Worm (Caenorhabditis elegans) whole organism, L2 larva: ENCODE results near the gene tag-322.

ENCODE experiments used
- R02D3.7 ChIP-seq: fragments of 150-350 bp; optimal IDR thresholded peaks from 2 replicates; lab custom pipeline; 2014; ENCODE audit warnings: missing biosample characterization, missing genetic modification characterization
- alr-1 ChIP-seq: fragments of 150-350 bp; optimal IDR thresholded peaks from 2 replicates; lab custom pipeline; 2014; ENCODE audit warnings: missing biosample characterization, missing genetic modification characterization
- aly-2 ChIP-seq: fragments of 150-350 bp; optimal IDR thresholded peaks from 2 replicates; lab custom pipeline; 2014; ENCODE audit warnings: missing biosample characterization, missing genetic modification characterization
- ama-1 ChIP-seq: fragments of 150-350 bp; optimal IDR thresholded peaks from 2 replicates; lab custom pipeline; 2018; ENCODE audit warnings: inconsistent platforms
- blmp-1 ChIP-seq: sonication (generic microtip); optimal IDR thresholded peaks from 2 replicates; lab custom pipeline; 2017; ENCODE audit warnings: missing genetic modification characterization, mild to moderate bottlenecking, missing compliant biosample characterization, antibody characterized with exemption, moderate library complexity; ENCODE audit not compliant: insufficient read depth
- ceh-16 ChIP-seq: fragments of 150-350 bp; optimal IDR thresholded peaks from 2 replicates; lab custom pipeline; 2014; ENCODE audit warnings: missing biosample characterization, missing genetic modification characterization
- ceh-82 ChIP-seq: fragments of 150-350 bp; optimal IDR thresholded peaks from 2 replicates; lab custom pipeline; 2014; ENCODE audit warnings: missing biosample characterization, missing genetic modification characterization
- dmd-4 ChIP-seq: sonication (generic microtip); optimal IDR thresholded peaks from 2 replicates; lab custom pipeline; 2017; ENCODE audit warnings: missing biosample characterization, missing genetic modification characterization
- elt-1 ChIP-seq: fragments of 150-350 bp; optimal IDR thresholded peaks from 2 replicates; lab custom pipeline; 2014; ENCODE audit warnings: missing biosample characterization, missing genetic modification characterization
- elt-3 ChIP-seq: sonication (generic microtip); optimal IDR thresholded peaks from 2 replicates; lab custom pipeline; 2017; ENCODE audit warnings: missing biosample characterization, missing genetic modification characterization
- fos-1 ChIP-seq: fragments of 150-350 bp; optimal IDR thresholded peaks from 2 replicates; lab custom pipeline; 2014; ENCODE audit warnings: missing biosample characterization, missing genetic modification characterization
- lin-11 ChIP-seq: fragments of 150-350 bp; sonication (generic microtip); optimal IDR thresholded peaks from 2 replicates; lab custom pipeline; 2014; ENCODE audit warnings: missing biosample characterization, missing genetic modification characterization, inconsistent platforms, mixed read lengths
- lin-13 ChIP-seq: fragments of 150-350 bp; optimal IDR thresholded peaks from 2 replicates; lab custom pipeline; 2014; ENCODE audit warnings: missing biosample characterization, missing genetic modification reagents, missing genetic modification characterization
- lin-39 ChIP-seq: fragments of 150-350 bp; optimal IDR thresholded peaks from 2 replicates; lab custom pipeline; 2014; ENCODE audit warnings: missing biosample characterization, missing genetic modification reagents, missing genetic modification characterization
- lsy-2 ChIP-seq, 2 experiments: fragments of 150-350 bp in 1 of 2; sonication (generic microtip) in 1 of 2; optimal IDR thresholded peaks; 2 replicates each; lab custom pipeline; 2014 to 2017; ENCODE audit warnings: missing biosample characterization in 2 of 2, missing genetic modification characterization in 2 of 2
- mab-5 ChIP-seq: fragments of 150-350 bp; optimal IDR thresholded peaks from 2 replicates; lab custom pipeline; 2014; ENCODE audit warnings: missing biosample characterization, missing genetic modification characterization
- nhr-10 ChIP-seq: sonication (generic microtip); optimal IDR thresholded peaks from 2 replicates; lab custom pipeline; 2017; ENCODE audit warnings: missing biosample characterization, missing genetic modification characterization
- nhr-129 ChIP-seq: fragments of 150-350 bp; optimal IDR thresholded peaks from 2 replicates; lab custom pipeline; 2014; ENCODE audit warnings: missing biosample characterization, missing genetic modification characterization
- nhr-21 ChIP-seq: fragments of 150-350 bp; optimal IDR thresholded peaks from 2 replicates; lab custom pipeline; 2014; ENCODE audit warnings: missing biosample characterization, missing genetic modification characterization
- nhr-23 ChIP-seq: fragments of 150-350 bp; optimal IDR thresholded peaks from 2 replicates; lab custom pipeline; 2014; ENCODE audit warnings: missing biosample characterization, missing genetic modification reagents, missing genetic modification characterization
- nhr-237 ChIP-seq: fragments of 150-350 bp; optimal IDR thresholded peaks from 2 replicates; lab custom pipeline; 2014; ENCODE audit warnings: missing biosample characterization, missing genetic modification characterization
- peb-1 ChIP-seq: fragments of 150-350 bp; optimal IDR thresholded peaks from 2 replicates; lab custom pipeline; 2014; ENCODE audit warnings: missing biosample characterization, missing genetic modification characterization
- sem-4 ChIP-seq: fragments of 150-350 bp; optimal IDR thresholded peaks from 2 replicates; lab custom pipeline; 2014; ENCODE audit warnings: missing biosample characterization, missing genetic modification reagents, missing genetic modification characterization
- sma-9 ChIP-seq, 2 experiments: fragments of 150-350 bp in 1 of 2; sonication (generic microtip) in 1 of 2; optimal IDR thresholded peaks; 2 replicates each; lab custom pipeline; 2014 to 2016; ENCODE audit warnings: missing genetic modification characterization in 2 of 2, mild to moderate bottlenecking in 1 of 2, missing biosample characterization in 1 of 2, missing compliant biosample characterization in 1 of 2, missing genetic modification reagents in 1 of 2, moderate library complexity in 1 of 2
- snpc-4 ChIP-seq: fragments of 150-350 bp; optimal IDR thresholded peaks from 2 replicates; lab custom pipeline; 2014; ENCODE audit warnings: missing biosample characterization, missing genetic modification characterization
- unc-39 ChIP-seq: fragments of 150-350 bp; optimal IDR thresholded peaks from 2 replicates; lab custom pipeline; 2014; ENCODE audit warnings: missing biosample characterization, missing genetic modification characterization
- unc-55 ChIP-seq: fragments of 150-350 bp; sonication (generic microtip); optimal IDR thresholded peaks from 3 replicates; lab custom pipeline; 2014; ENCODE audit warnings: missing biosample characterization, missing genetic modification reagents, missing genetic modification characterization
- unc-62 ChIP-seq: fragments of 150-350 bp; optimal IDR thresholded peaks from 2 replicates; lab custom pipeline; 2014; ENCODE audit warnings: missing biosample characterization, missing genetic modification reagents, missing genetic modification characterization
- zag-1 ChIP-seq: fragments of 150-350 bp; optimal IDR thresholded peaks from 2 replicates; lab custom pipeline; 2014; ENCODE audit warnings: missing biosample characterization, missing genetic modification characterization
- ztf-11 ChIP-seq: sonication (generic microtip); optimal IDR thresholded peaks from 2 replicates; lab custom pipeline; 2017; ENCODE audit warnings: missing biosample characterization, missing genetic modification characterization
- ztf-4 ChIP-seq: fragments of 150-350 bp; optimal IDR thresholded peaks from 2 replicates; lab custom pipeline; 2014; ENCODE audit warnings: missing biosample characterization, missing genetic modification characterization

The tag-322 gene

DNA sequence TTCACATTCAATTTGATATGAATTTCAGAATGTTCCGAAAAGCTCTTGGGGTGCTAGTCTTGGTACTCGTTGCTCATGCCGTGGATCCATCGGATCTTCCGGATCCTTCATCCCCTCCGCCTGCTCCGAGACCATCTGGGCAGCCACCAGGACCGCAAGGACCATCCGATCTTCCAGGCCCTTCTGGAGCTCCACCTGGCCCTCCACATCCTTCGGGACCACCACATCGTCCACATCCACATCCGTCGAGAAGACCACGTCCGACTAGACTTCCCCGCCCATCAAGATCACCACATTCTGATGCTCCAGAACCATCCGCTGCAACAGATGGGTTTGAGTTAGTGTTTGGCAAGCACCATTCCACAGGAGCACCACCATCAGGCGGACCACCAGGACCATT lies 50.7 kb downstream of the tag-322 start, which contains the start of gene clx-1:
Gene clx-1, plus strand, starts transcription at position 30 of the 400 bp plus-strand sequence.
- TF ChIP-seq lin-11 (no peak), elt-3 (no peak), unc-39 (no peak), R02D3.7 (tag; lab: Kevin White, UChicago) (no peak), dmd-4 (tag; lab: Kevin White, UChicago) (no peak), unc-62 (GFP tag; lab: Kevin White, UChicago) (no peak), fos-1 (tag; lab: Kevin White, UChicago) (no peak), lin-13 (GFP tag; lab: Kevin White, UChicago) (no peak), nhr-21 (tag; lab: Kevin White, UChicago) (no peak), ceh-82 (no peak), ztf-4 (tag; lab: Kevin White, UChicago) (no peak), snpc-4 (tag; lab: Kevin White, UChicago) (no peak), sem-4 (tag; lab: Kevin White, UChicago) (no peak), ceh-16 (tag; lab: Kevin White, UChicago) (no peak), lin-39 (no peak), ama-1 (lab: Kevin White, UChicago) (no peak), peb-1 (tag; lab: Kevin White, UChicago) (no peak), alr-1 (tag; lab: Kevin White, UChicago) (no peak), nhr-10 (tag; lab: Kevin White, UChicago) (no peak)

DNA sequence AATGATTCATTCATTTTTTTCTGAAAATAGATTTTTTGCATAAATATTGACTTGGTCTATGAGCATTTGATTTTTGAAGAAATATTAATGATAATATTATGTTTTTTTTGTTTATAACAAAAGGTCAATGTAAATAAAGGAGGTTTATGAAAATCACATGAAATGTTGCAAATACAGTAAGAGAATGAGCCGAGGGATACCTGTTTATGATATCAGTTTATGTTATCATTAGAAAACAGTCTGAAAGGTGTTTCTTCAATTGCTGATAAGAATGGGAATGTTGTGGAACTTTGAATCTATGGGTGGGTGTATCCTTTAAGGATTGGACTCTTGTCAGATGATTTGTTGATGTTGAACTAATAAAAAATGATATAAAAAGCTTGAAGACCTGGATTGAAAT lies 51.2 kb downstream of the tag-322 start:
- TF ChIP-seq unc-39 (no peak), ztf-11 (no peak), sem-4 (tag; lab: Kevin White, UChicago) (no peak), nhr-23 (tag; lab: Kevin White, UChicago) (no peak), sma-9 (GFP tag; optimal IDR thresholded peaks at IDR 0.05; lab: Kevin White, UChicago) (no peak), sma-9 (tag; optimal IDR thresholded peaks at IDR 0.05; lab: Kevin White, UChicago) (no peak), snpc-4 (tag; lab: Kevin White, UChicago) (no peak), elt-1 (tag; lab: Kevin White, UChicago) (no peak), mab-5 (tag; lab: Kevin White, UChicago) (no peak), aly-2 (tag; lab: Kevin White, UChicago) (no peak), alr-1 (tag; lab: Kevin White, UChicago) (no peak), zag-1 (no peak), unc-62 (GFP tag; lab: Kevin White, UChicago) (no peak), lsy-2 (tag; optimal IDR thresholded peaks at IDR 0.05; lab: Kevin White, UChicago) (no peak), nhr-10 (tag; lab: Kevin White, UChicago) (no peak), nhr-237 (tag; lab: Kevin White, UChicago) (no peak), nhr-129 (tag; lab: Kevin White, UChicago) (no peak), unc-55 (GFP tag; lab: Kevin White, UChicago) (no peak), blmp-1 (no peak)
